Fruit fly (Drosophila melanogaster) whole organism, adult: ENCODE results near the gene Dph5.

Experiments
- CG1620 ChIP-seq: fragments of 200-800 bp; sonication (Bioruptor generic); optimal IDR thresholded peaks from 2 replicates; lab custom pipeline; 2016; ENCODE audit warnings: missing biosample characterization, missing genetic modification characterization
- CG5204 ChIP-seq: fragments of 200-800 bp; sonication (Bioruptor generic); optimal IDR thresholded peaks from 2 replicates; lab custom pipeline; 2016; ENCODE audit warnings: missing biosample characterization, missing genetic modification characterization
- CG7101 ChIP-seq: fragments of 200-800 bp; sonication (Bioruptor generic); optimal IDR thresholded peaks from 2 replicates; lab custom pipeline; 2018; ENCODE audit warnings: missing biosample characterization, mild to moderate bottlenecking, missing genetic modification characterization, moderate library complexity
- Mnt ChIP-seq: fragments of 200-800 bp; sonication (Bioruptor generic); optimal IDR thresholded peaks from 2 replicates; lab custom pipeline; 2016; ENCODE audit warnings: missing biosample characterization, mild to moderate bottlenecking, missing genetic modification characterization
- bab1 ChIP-seq: fragments of 200-800 bp; sonication (Bioruptor generic); optimal IDR thresholded peaks from 3 replicates; lab custom pipeline; 2019; ENCODE audit warnings: missing biosample characterization, mild to moderate bottlenecking, missing genetic modification characterization, moderate library complexity
- cnc ChIP-seq, 2 experiments: fragments of >200 bp; optimal IDR thresholded peaks; 2 replicates each; lab custom pipeline; 2017
- kay ChIP-seq: fragments of 200-800 bp; sonication (Bioruptor generic); peaks from one replicate; lab custom pipeline; 2016; ENCODE audit warnings: missing biosample characterization, missing genetic modification characterization, borderline replicate concordance

DNA sequence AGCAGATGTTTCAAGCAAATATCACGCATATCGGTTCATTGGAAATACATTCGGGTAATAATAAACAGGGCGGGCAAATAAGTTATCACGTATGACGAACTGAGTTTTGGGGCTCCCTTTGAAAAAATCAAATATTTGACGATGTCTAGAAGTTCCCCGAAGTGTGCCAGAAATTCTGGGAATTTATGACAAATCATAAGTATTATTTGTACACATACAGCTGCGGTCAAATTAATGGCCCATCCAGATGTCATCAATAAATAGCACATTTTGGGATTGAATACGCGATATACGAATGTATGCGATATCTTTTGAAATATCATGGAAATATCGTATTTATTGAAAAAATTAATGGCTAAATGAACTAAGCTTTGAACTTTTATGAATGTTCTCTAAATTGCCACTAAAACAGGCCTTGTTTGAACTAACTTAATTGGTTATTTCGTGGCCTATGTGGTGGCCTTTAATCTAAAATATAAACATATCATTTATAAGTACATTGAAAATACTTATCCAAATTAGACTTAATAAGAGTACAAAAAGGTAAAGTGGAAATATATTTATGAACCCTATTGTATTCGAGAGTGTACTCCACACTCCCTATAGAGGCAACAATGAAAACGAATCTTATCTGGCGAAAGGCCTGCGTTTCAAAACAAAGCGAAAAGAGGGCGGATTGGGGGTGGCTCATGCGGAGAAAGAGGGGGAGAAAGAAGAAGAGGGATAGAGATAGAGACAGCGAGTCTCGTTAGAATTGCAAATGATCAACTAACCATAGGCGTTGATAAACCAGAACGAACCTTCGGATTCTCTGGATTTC is 42.7 kb upstream of the Dph5 start:
- peak; percentile 19 for TF ChIP-seq CG7101 (tag; lab: Kevin White, UChicago)
- no peak for TF ChIP-seq kay (GFP tag; lab: Kevin White, UChicago)
- TF ChIP-seq Mnt, result no peak
- TF ChIP-seq CG5204, result peak; percentile 12
- TF ChIP-seq CG1620 (GFP tag; lab: Kevin White, UChicago), result no peak
- no peak for TF ChIP-seq cnc (optimal IDR thresholded peaks at IDR 0.05; lab: Kevin White, UChicago)
- TF ChIP-seq bab1, result peak; percentile 9
